Worm (Caenorhabditis elegans) whole organism, early embryonic: ENCODE results near the gene fbxa-111.

ENCODE experiments used
- F13C5.2 ChIP-seq: sonication (generic microtip); optimal IDR thresholded peaks from 2 replicates; lab custom pipeline; 2017; ENCODE audit warnings: mild to moderate bottlenecking, missing genetic modification characterization, inconsistent platforms, missing compliant biosample characterization
- ama-1 ChIP-seq: fragments of 150-350 bp; optimal IDR thresholded peaks from 2 replicates; lab custom pipeline; 2014
- ceh-13 ChIP-seq: fragments of 200-800 bp; sonication (Bioruptor generic); optimal IDR thresholded peaks from 2 replicates; lab custom pipeline; 2018; ENCODE audit warnings: mild to moderate bottlenecking, missing genetic modification characterization, missing compliant biosample characterization
- ceh-36 ChIP-seq: sonication (generic microtip); optimal IDR thresholded peaks from 2 replicates; lab custom pipeline; 2016; ENCODE audit warnings: missing genetic modification characterization, inconsistent platforms, missing compliant biosample characterization
- ets-7 ChIP-seq: sonication (generic microtip); optimal IDR thresholded peaks from 2 replicates; lab custom pipeline; 2016; ENCODE audit warnings: missing genotype, missing genetic modification characterization, missing compliant biosample characterization
- flt-1 ChIP-seq: fragments of 200-800 bp; sonication (Bioruptor generic); IDR thresholded peaks from 2 replicates; pipeline ENCODE4 v1.3.6; 2022; ENCODE audit warnings: missing genetic modification characterization, missing compliant biosample characterization
- hmbx-1 ChIP-seq: sonication (generic microtip); optimal IDR thresholded peaks from 2 replicates; lab custom pipeline; 2016; ENCODE audit warnings: mild to moderate bottlenecking, missing genetic modification characterization, missing compliant biosample characterization
- hmg-4 ChIP-seq: fragments of 200-800 bp; sonication (Bioruptor generic); optimal IDR thresholded peaks from 2 replicates; lab custom pipeline; 2018; ENCODE audit warnings: mild to moderate bottlenecking, missing genetic modification characterization, missing compliant biosample characterization
- hnd-1 ChIP-seq: sonication (generic microtip); optimal IDR thresholded peaks from 2 replicates; lab custom pipeline; 2016; ENCODE audit warnings: missing genetic modification characterization, missing compliant biosample characterization
- pes-1 ChIP-seq: fragments of 200-800 bp; sonication (Bioruptor generic); IDR thresholded peaks from 2 replicates; pipeline ENCODE4 v1.3.6; 2022; ENCODE audit warnings: missing genetic modification reagents, missing genetic modification characterization, missing compliant biosample characterization
- sea-1 ChIP-seq: fragments of 200-800 bp; sonication (Bioruptor generic); conservative IDR thresholded peaks from 2 replicates; pipeline ENCODE4 v1.3.6; 2022; ENCODE audit warnings: missing genetic modification characterization, missing compliant biosample characterization
- tbx-11 ChIP-seq: fragments of 200-800 bp; sonication (Bioruptor generic); IDR thresholded peaks from 2 replicates; pipeline ENCODE4 v1.3.6; 2022; ENCODE audit warnings: missing genetic modification characterization, missing compliant biosample characterization

- TF ChIP-seq ceh-36 (tag; lab: Kevin White, UChicago) (no peak), F13C5.2 (tag; lab: Kevin White, UChicago) (no peak), sea-1 (GFP tag; lab: Robert Waterston, UW) (no peak), ets-7 (tag; lab: Kevin White, UChicago) (no peak), ama-1 (lab: Kevin White, UChicago) (no peak), tbx-11 (no peak), flt-1 (GFP tag; lab: Robert Waterston, UW) (no peak), pes-1 (GFP tag; lab: Robert Waterston, UW) (no peak), hnd-1 (tag; lab: Kevin White, UChicago) (no peak), hmbx-1 (tag; lab: Kevin White, UChicago) (no peak), hmg-4 (GFP tag; lab: Kevin White, UChicago) (no peak), ceh-13 (GFP tag; lab: Kevin White, UChicago) (no peak)
Observed at ce11 chrV:16992383-16992782, 42.9 kb upstream of the fbxa-111 start.
